Fruit fly (Drosophila melanogaster): ENCODE measurements around the gene HGTX.

- TF ChIP-seq Pif1A (GFP tag; optimal IDR thresholded peaks at IDR 0.05) = no peak
- TF ChIP-seq EcR (GFP tag; optimal IDR thresholded peaks at IDR 0.05) = no peak
- no peak for TF ChIP-seq CG4496 (GFP tag; IDR thresholded peaks at IDR 0.05)
- no peak for TF ChIP-seq D1 (tag; optimal IDR thresholded peaks at IDR 0.05)
- TF ChIP-seq CG17806 (tag; optimal IDR thresholded peaks at IDR 0.05) = no peak
- no peak for TF ChIP-seq Ets98B (GFP tag; IDR thresholded peaks at IDR 0.05)
- TF ChIP-seq CG8159 (tag; optimal IDR thresholded peaks at IDR 0.05) = no peak
- no peak for TF ChIP-seq Snoo (tag; optimal IDR thresholded peaks at IDR 0.05)
- no peak for TF ChIP-seq CG8301 (tag; optimal IDR thresholded peaks at IDR 0.05)
- no peak for TF ChIP-seq CG13204 (GFP tag; optimal IDR thresholded peaks at IDR 0.05)
- no peak for TF ChIP-seq fd96Ca (GFP tag; IDR thresholded peaks at IDR 0.05)
- TF ChIP-seq Pif1B (GFP tag; optimal IDR thresholded peaks at IDR 0.05) = no peak
- no peak for TF ChIP-seq rn (GFP tag; IDR thresholded peaks at IDR 0.05)
- no peak for TF ChIP-seq CG9948 (tag; optimal IDR thresholded peaks at IDR 0.05)
These were observed 34.9 kb downstream of the HGTX start for dm6 chr3L:14564404-14564803.
